Fruit fly (Drosophila melanogaster): ENCODE measurements around the gene Odj.

DNA sequence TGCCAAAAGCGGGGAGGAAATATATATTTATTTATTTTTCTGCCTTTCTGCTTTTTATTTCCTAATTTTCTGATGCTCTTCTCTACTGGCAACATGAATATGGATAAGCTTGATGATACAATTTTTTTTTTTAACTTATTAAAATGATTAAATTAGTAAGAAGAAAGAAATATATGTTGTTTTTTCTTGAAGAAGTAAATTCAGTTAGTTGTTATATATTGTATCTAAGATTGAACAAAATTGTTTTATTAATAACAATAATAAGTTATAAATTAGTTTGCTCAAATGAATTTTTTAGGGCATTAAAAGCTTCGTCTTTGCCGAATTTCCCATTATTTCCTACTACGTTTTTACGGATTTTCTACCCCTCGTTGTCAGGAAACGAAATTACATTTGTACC lies 21.5 kb upstream of the Odj start:
- no peak for TF ChIP-seq usp (GFP tag; optimal IDR thresholded peaks at IDR 0.05)
- TF ChIP-seq psq (optimal IDR thresholded peaks at IDR 0.05), result no peak
- TF ChIP-seq pan (optimal IDR thresholded peaks at IDR 0.05), result no peak
- TF ChIP-seq Dll (optimal IDR thresholded peaks at IDR 0.05), result no peak

All from whole organism.